Fruit fly (Drosophila melanogaster): Measurements from ENCODE around the gene CG33177.

Gene CG33177

DNA sequence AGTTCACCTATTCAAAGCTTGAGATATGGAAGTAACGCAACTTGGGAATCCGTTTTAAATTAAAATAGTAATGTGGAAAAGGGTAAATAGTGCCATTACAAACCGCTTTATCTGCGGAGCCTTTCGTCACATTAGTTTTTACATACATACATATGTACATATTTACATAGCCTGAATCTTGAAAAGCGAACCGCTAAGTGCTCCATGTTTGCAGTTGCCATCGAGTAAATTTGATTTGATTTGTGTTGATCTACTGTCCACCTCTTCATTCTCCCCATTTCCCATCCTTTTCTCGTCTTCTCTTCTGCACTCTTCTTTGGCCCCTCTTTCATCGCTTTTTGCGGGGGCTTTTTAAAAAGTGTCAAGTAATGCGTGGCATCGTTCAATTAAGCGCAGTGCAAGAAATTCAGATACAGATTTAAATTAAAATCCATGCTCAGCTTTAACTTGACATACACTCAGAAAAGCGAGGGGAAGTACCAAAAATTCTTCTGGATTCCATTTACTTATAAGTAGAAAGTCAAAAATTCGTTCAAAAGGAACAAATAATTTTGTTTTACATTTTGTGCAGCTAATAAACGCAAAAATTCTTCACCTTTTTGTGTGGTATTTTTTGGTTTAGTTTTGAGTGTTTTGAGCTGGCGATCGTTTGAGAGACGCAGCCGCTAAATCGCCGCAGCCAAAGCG is 38.0 kb upstream of the CG33177 start (continued):
- TF ChIP-seq Spps (tag; optimal IDR thresholded peaks at IDR 0.05) = peak; percentile 59
- no peak; the same call in 1 of the 2 replicates for TF ChIP-seq CG7372 (GFP tag; IDR thresholded peaks at IDR 0.05)
- no peak for TF ChIP-seq row (GFP tag; IDR thresholded peaks at IDR 0.05)
- peak; percentile 68 for TF ChIP-seq CG12391 (tag; optimal IDR thresholded peaks at IDR 0.05)
- no peak for TF ChIP-seq CG6175 (GFP tag; IDR thresholded peaks at IDR 0.05)
- TF ChIP-seq CG14667 (GFP tag; IDR thresholded peaks at IDR 0.05) = no peak
- TF ChIP-seq cato (GFP tag; optimal IDR thresholded peaks at IDR 0.05; ENCODE audit: borderline replicate concordance) = peak; percentile 52
- peak; percentile 75 for TF ChIP-seq CG15696 (tag; optimal IDR thresholded peaks at IDR 0.05)
- TF ChIP-seq MTF-1 (GFP tag; optimal IDR thresholded peaks at IDR 0.05; ENCODE audit: borderline replicate concordance) = peak; percentile 94
- TF ChIP-seq CG13424 (tag; optimal IDR thresholded peaks at IDR 0.05) = peak; percentile 75
- TF ChIP-seq odd (GFP tag; optimal IDR thresholded peaks at IDR 0.05) = peak; percentile 91
- peak; percentile 14 for TF ChIP-seq MESR4 (GFP tag; optimal IDR thresholded peaks at IDR 0.05)
- TF ChIP-seq CG11695 (GFP tag; IDR thresholded peaks at IDR 0.05) = peak; percentile 72
- no peak for TF ChIP-seq zen2 (GFP tag; IDR thresholded peaks at IDR 0.05; ENCODE audit: partially characterized antibody)
- TF ChIP-seq gsb-n (tag; optimal IDR thresholded peaks at IDR 0.05) = peak; percentile 88
- TF ChIP-seq CG2199 (GFP tag; IDR thresholded peaks at IDR 0.05) = no peak
- peak; percentile 88 for TF ChIP-seq CG12659 (GFP tag; optimal IDR thresholded peaks at IDR 0.05)
- TF ChIP-seq CG12104 (GFP tag; optimal IDR thresholded peaks at IDR 0.05) = peak; percentile 86
- TF ChIP-seq usp (GFP tag; optimal IDR thresholded peaks at IDR 0.05) = no peak
- peak; percentile 95 for TF ChIP-seq bab2 (GFP tag; optimal IDR thresholded peaks at IDR 0.05)
- TF ChIP-seq CG42726 (GFP tag; IDR thresholded peaks at IDR 0.05; ENCODE audit: partially characterized antibody) = no peak
- TF ChIP-seq dysf (GFP tag; IDR thresholded peaks at IDR 0.05) = peak; percentile 47; the same call in 2 of the 3 replicates
- TF ChIP-seq CHES-1-like (GFP tag; optimal IDR thresholded peaks at IDR 0.05) = peak; percentile 79
- peak; percentile 65 for TF ChIP-seq rib (GFP tag; IDR thresholded peaks at IDR 0.05)
- TF ChIP-seq sd (tag; optimal IDR thresholded peaks at IDR 0.05) = peak; percentile 44
- TF ChIP-seq nom (GFP tag; optimal IDR thresholded peaks at IDR 0.05) = no peak
- peak; percentile 74 for TF ChIP-seq CG3281 (GFP tag; optimal IDR thresholded peaks at IDR 0.05)
- peak; percentile 30 for TF ChIP-seq CG17186 (GFP tag; optimal IDR thresholded peaks at IDR 0.05)
- TF ChIP-seq Side (GFP tag; optimal IDR thresholded peaks at IDR 0.05) = peak; percentile 79
- peak; percentile 57 for TF ChIP-seq lbe (GFP tag; optimal IDR thresholded peaks at IDR 0.05)
- no peak for TF ChIP-seq Gug (GFP tag; IDR thresholded peaks at IDR 0.05)
- TF ChIP-seq corto (GFP tag; optimal IDR thresholded peaks at IDR 0.05) = peak; percentile 50
- TF ChIP-seq maf-S (GFP tag; optimal IDR thresholded peaks at IDR 0.05) = peak; percentile 65
- TF ChIP-seq Hmr (GFP tag; optimal IDR thresholded peaks at IDR 0.05) = peak; percentile 91
- TF ChIP-seq CG32772 (GFP tag; IDR thresholded peaks at IDR 0.05) = no peak
- TF ChIP-seq CG6689 (GFP tag; IDR thresholded peaks at IDR 0.05) = peak; percentile 26; the same call in 1 of the 2 replicates
- no peak for TF ChIP-seq nerfin-2 (GFP tag; IDR thresholded peaks at IDR 0.05; ENCODE audit: partially characterized antibody)
- peak; percentile 25 for TF ChIP-seq HLH54F (GFP tag; optimal IDR thresholded peaks at IDR 0.05)
- TF ChIP-seq CG2875 (GFP tag; optimal IDR thresholded peaks at IDR 0.05) = peak; percentile 97
- TF ChIP-seq sr (GFP tag; IDR thresholded peaks at IDR 0.05) = peak; percentile 93
- peak; percentile 39 for TF ChIP-seq CG2120 (GFP tag; optimal IDR thresholded peaks at IDR 0.05)
- no peak for TF ChIP-seq CG9437 (GFP tag; optimal IDR thresholded peaks at IDR 0.05)
- TF ChIP-seq Mad (GFP tag; optimal IDR thresholded peaks at IDR 0.05) = peak; percentile 58
- no peak for TF ChIP-seq C15 (GFP tag; IDR thresholded peaks at IDR 0.05)
- TF ChIP-seq slou (GFP tag; optimal IDR thresholded peaks at IDR 0.05) = peak; percentile 75
- peak; percentile 52 to 57 for TF ChIP-seq Hr51 (GFP tag; optimal IDR thresholded peaks at IDR 0.05)
- TF ChIP-seq CG10147 (GFP tag; optimal IDR thresholded peaks at IDR 0.05) = peak; percentile 5
- peak; percentile 73 for TF ChIP-seq CG31441 (GFP tag; IDR thresholded peaks at IDR 0.05)
- peak; percentile 79 for TF ChIP-seq CG17385 (GFP tag; optimal IDR thresholded peaks at IDR 0.05)

All from whole organism, embryonic.